2 fruit fly cellular contexts compared by ENCODE assay signal in genomic region chrX:21064927-21065326, dm6.
TF ChIP-seq lines count a peak whose summit lies in the region.

No protein-coding gene starts in this region.

TF ChIP-seq in whole organism, embryonic, 481 proteins besides CTCF, POLR2A, EP300 and RAD21 (continued from another document):
- TF ChIP-seq sens (GFP tag; lab: Kevin White, UChicago), result peak; percentile 73
- no peak for TF ChIP-seq prd (optimal IDR thresholded peaks at IDR 0.05; lab: Kevin White, UChicago)
- peak; percentile 45; the same call in 1 of the 3 replicates for TF ChIP-seq prd (GFP tag; IDR thresholded peaks at IDR 0.05; lab: Robert Waterston, UW)
- TF ChIP-seq Hr3 (GFP tag; optimal IDR thresholded peaks at IDR 0.05; lab: Kevin White, UChicago), result no peak
- TF ChIP-seq CG10366 (GFP tag; IDR thresholded peaks at IDR 0.05; lab: Robert Waterston, UW), result peak; percentile 28; the same call in 1 of the 2 replicates
- no peak for TF ChIP-seq CG33213 (GFP tag; optimal IDR thresholded peaks at IDR 0.05; lab: Kevin White, UChicago)
- peak; percentile 10 for TF ChIP-seq NfI (GFP tag; optimal IDR thresholded peaks at IDR 0.05; lab: Kevin White, UChicago)
- TF ChIP-seq lmd (GFP tag; IDR thresholded peaks at IDR 0.05; lab: Robert Waterston, UW), result peak; percentile 31; the same call in 1 of the 2 replicates
- no peak for TF ChIP-seq ttk (GFP tag; IDR thresholded peaks at IDR 0.05; lab: Robert Waterston, UW)
- TF ChIP-seq CG7357 (GFP tag; IDR thresholded peaks at IDR 0.05; lab: Robert Waterston, UW), result 0 out of 3 replicates have a peak, but pooled peaks have one; percentile 6
- TF ChIP-seq corto (GFP tag; optimal IDR thresholded peaks at IDR 0.05; lab: Kevin White, UChicago), result peak; percentile 72
- TF ChIP-seq CG11696 (GFP tag; IDR thresholded peaks at IDR 0.05; lab: Robert Waterston, UW), result peak; percentile 72
- no peak for TF ChIP-seq Doc2 (GFP tag; IDR thresholded peaks at IDR 0.05; lab: Robert Waterston, UW)
- TF ChIP-seq HLH54F (GFP tag; optimal IDR thresholded peaks at IDR 0.05; lab: Kevin White, UChicago), result no peak
- TF ChIP-seq bbx (GFP tag; IDR thresholded peaks at IDR 0.05; lab: Robert Waterston, UW; ENCODE audit: partially characterized antibody), result no peak
- no peak for TF ChIP-seq Fer2 (tag; optimal IDR thresholded peaks at IDR 0.05; lab: Kevin White, UChicago)
- no peak for TF ChIP-seq CG11398 (GFP tag; optimal IDR thresholded peaks at IDR 0.05; lab: Kevin White, UChicago)
- TF ChIP-seq Stat92E (GFP tag; optimal IDR thresholded peaks at IDR 0.05; lab: Kevin White, UChicago), result no peak
- TF ChIP-seq grn (GFP tag; optimal IDR thresholded peaks at IDR 0.05; lab: Kevin White, UChicago), result no peak
- peak; percentile 5 for TF ChIP-seq Sox102F (GFP tag; optimal IDR thresholded peaks at IDR 0.05; lab: Kevin White, UChicago)
- peak; percentile 30 for TF ChIP-seq CG15073 (GFP tag; optimal IDR thresholded peaks at IDR 0.05; lab: Kevin White, UChicago)
- no peak for TF ChIP-seq nau (GFP tag; optimal IDR thresholded peaks at IDR 0.05; lab: Kevin White, UChicago)
- TF ChIP-seq ken (GFP tag; IDR thresholded peaks at IDR 0.05; lab: Robert Waterston, UW), result 0 out of 3 replicates have a peak, but pooled peaks have one; percentile 29
- peak; percentile 17 for TF ChIP-seq CG9817 (tag; optimal IDR thresholded peaks at IDR 0.05; lab: Kevin White, UChicago)
- TF ChIP-seq CG7987 (GFP tag; optimal IDR thresholded peaks at IDR 0.05; lab: Kevin White, UChicago), result no peak
- 0 out of 2 replicates have a peak, but pooled peaks have one; percentile 24 for TF ChIP-seq sob (GFP tag; IDR thresholded peaks at IDR 0.05; lab: Robert Waterston, UW)
- TF ChIP-seq mam (GFP tag; optimal IDR thresholded peaks at IDR 0.05; lab: Kevin White, UChicago), result peak; percentile 27
- TF ChIP-seq gem (tag; optimal IDR thresholded peaks at IDR 0.05; lab: Kevin White, UChicago), result peak; percentile 1
- peak; percentile 9 for TF ChIP-seq CG7839 (tag; optimal IDR thresholded peaks at IDR 0.05; lab: Kevin White, UChicago)
- TF ChIP-seq CG11504 (tag; optimal IDR thresholded peaks at IDR 0.05; lab: Kevin White, UChicago), result peak; percentile 15
- no peak for TF ChIP-seq abd-A (tag; optimal IDR thresholded peaks at IDR 0.05; lab: Kevin White, UChicago)
- peak; percentile 5 for TF ChIP-seq CG9727 (GFP tag; optimal IDR thresholded peaks at IDR 0.05; lab: Kevin White, UChicago)
- TF ChIP-seq usp (GFP tag; optimal IDR thresholded peaks at IDR 0.05; lab: Kevin White, UChicago), result no peak
- no peak for TF ChIP-seq Hmr (GFP tag; optimal IDR thresholded peaks at IDR 0.05; lab: Kevin White, UChicago)
- TF ChIP-seq pan (optimal IDR thresholded peaks at IDR 0.05; lab: Kevin White, UChicago), result no peak
- TF ChIP-seq pan (GFP tag; optimal IDR thresholded peaks at IDR 0.05 in 1 of 2, IDR thresholded peaks at IDR 0.05 in 1 of 2), result peak in 1 of 2 experiments; percentile 39
- peak; percentile 7 for TF ChIP-seq tio (GFP tag; optimal IDR thresholded peaks at IDR 0.05; lab: Kevin White, UChicago)
- TF ChIP-seq CG14441 (GFP tag; IDR thresholded peaks at IDR 0.05; lab: Robert Waterston, UW), result peak; percentile 30; the same call in 1 of the 2 replicates
- peak; percentile 24; the same call in 1 of the 2 replicates for TF ChIP-seq Ada2b (GFP tag; IDR thresholded peaks at IDR 0.05; lab: Robert Waterston, UW)
- TF ChIP-seq croc (GFP tag; conservative IDR thresholded peaks at IDR 0.05; lab: Robert Waterston, UW), result no peak
- no peak for TF ChIP-seq CG14965 (GFP tag; optimal IDR thresholded peaks at IDR 0.05; lab: Kevin White, UChicago; ENCODE audit: borderline replicate concordance)
- TF ChIP-seq CG34422 (GFP tag; IDR thresholded peaks at IDR 0.05; lab: Robert Waterston, UW), result 0 out of 3 replicates have a peak, but pooled peaks have one; percentile 13
- TF ChIP-seq crol (GFP tag; IDR thresholded peaks at IDR 0.05; lab: Robert Waterston, UW), result no peak
TF ChIP-seq in whole organism, embryonic: peak in this region for 42.

TF ChIP-seq in whole organism, prepupa, 60 proteins besides CTCF, POLR2A, EP300 and RAD21 (continued from another document):
- TF ChIP-seq spab (GFP tag; optimal IDR thresholded peaks at IDR 0.05; lab: Kevin White, UChicago), result peak; percentile 78
- TF ChIP-seq Sox14 (GFP tag; optimal IDR thresholded peaks at IDR 0.05; lab: Kevin White, UChicago), result peak; percentile 93
- peak; percentile 96 for TF ChIP-seq Sox102F (GFP tag; optimal IDR thresholded peaks at IDR 0.05; lab: Kevin White, UChicago)
- TF ChIP-seq Smox (GFP tag; optimal IDR thresholded peaks at IDR 0.05; lab: Kevin White, UChicago), result peak; percentile 96
- TF ChIP-seq pdm3 (GFP tag; optimal IDR thresholded peaks at IDR 0.05; lab: Kevin White, UChicago), result peak; percentile 93
- peak; percentile 83 for TF ChIP-seq CG11294 (GFP tag; IDR thresholded peaks at IDR 0.05; lab: Robert Waterston, UW)
- TF ChIP-seq CG6808 (GFP tag; optimal IDR thresholded peaks at IDR 0.05; lab: Kevin White, UChicago), result peak; percentile 80
- peak; percentile 96 for TF ChIP-seq Eip78C (GFP tag; lab: Kevin White, UChicago)
